Worm (Caenorhabditis elegans): ENCODE data around the gene Y17G7B.17.

The Y17G7B.17 gene

ce11 chrII:12099889-12100288, at the start of gene Y17G7B.17:
TSS of gene Y17G7B.17 (minus strand) at chrII:12099989.
- TF ChIP-seq dpl-1 (GFP tag; optimal IDR thresholded peaks at IDR 0.05) (no peak), tlp-1 (tag; optimal IDR thresholded peaks at IDR 0.05) (peak; percentile 6), unc-62 (GFP tag; optimal IDR thresholded peaks at IDR 0.05) (no peak)

- no peak for TF ChIP-seq pqm-1 (tag; optimal IDR thresholded peaks at IDR 0.05)
- TF ChIP-seq nhr-85 (tag) = no peak
- TF ChIP-seq sptf-1 (tag; optimal IDR thresholded peaks at IDR 0.05) = no peak
- no peak for TF ChIP-seq skn-1 (tag; optimal IDR thresholded peaks at IDR 0.05)
- TF ChIP-seq lin-13 (GFP tag; optimal IDR thresholded peaks at IDR 0.05) = no peak
- no peak for TF ChIP-seq swsn-7 (tag; optimal IDR thresholded peaks at IDR 0.05)
- no peak for TF ChIP-seq nhr-12 (tag; optimal IDR thresholded peaks at IDR 0.05)
- no peak for TF ChIP-seq ztf-4 (tag; optimal IDR thresholded peaks at IDR 0.05)
- TF ChIP-seq C34B4.2 (tag; optimal IDR thresholded peaks at IDR 0.05) = no peak
- TF ChIP-seq egl-13 (tag; optimal IDR thresholded peaks at IDR 0.05) = no peak
- no peak for TF ChIP-seq ceh-88 (GFP tag; IDR thresholded peaks at IDR 0.05)
These were observed 47.5 kb upstream of the Y17G7B.17 start, which contains the start of gene Y57A10A.2 for ce11 chrII:12147331-12147730. TSS of gene Y57A10A.2 (plus strand) at chrII:12147631.

ce11 chrII:12143558-12143957, 43.8 kb upstream of the Y17G7B.17 start:
- TF ChIP-seq nhr-77 (tag; optimal IDR thresholded peaks at IDR 0.05) = no peak
- TF ChIP-seq nhr-71 (tag; optimal IDR thresholded peaks at IDR 0.05) = no peak
- no peak for TF ChIP-seq ceh-88 (GFP tag; IDR thresholded peaks at IDR 0.05)
- TF ChIP-seq unc-86 (tag; optimal IDR thresholded peaks at IDR 0.05) = no peak
- TF ChIP-seq tbx-2 (tag; optimal IDR thresholded peaks at IDR 0.05) = no peak
- no peak for TF ChIP-seq ceh-63 (GFP tag; optimal IDR thresholded peaks at IDR 0.05)
- TF ChIP-seq C04F5.9 (tag; optimal IDR thresholded peaks at IDR 0.05) = no peak
- no peak for TF ChIP-seq hlh-17 (GFP tag; optimal IDR thresholded peaks at IDR 0.05; ENCODE audit: borderline replicate concordance)
- TF ChIP-seq lin-39 (tag; optimal IDR thresholded peaks at IDR 0.05) = no peak
- TF ChIP-seq dpl-1 (GFP tag; optimal IDR thresholded peaks at IDR 0.05) = no peak
- no peak for TF ChIP-seq egl-27 (tag; optimal IDR thresholded peaks at IDR 0.05)
- TF ChIP-seq xbp-1 (tag; optimal IDR thresholded peaks at IDR 0.05) = no peak
- TF ChIP-seq lin-15B (tag; optimal IDR thresholded peaks at IDR 0.05) = no peak
- no peak for TF ChIP-seq F16B12.6 (tag; optimal IDR thresholded peaks at IDR 0.05)
- TF ChIP-seq tlp-1 (tag; optimal IDR thresholded peaks at IDR 0.05) = no peak
- no peak for TF ChIP-seq nhr-47 (tag; optimal IDR thresholded peaks at IDR 0.05)
- TF ChIP-seq mab-9 (GFP tag; IDR thresholded peaks at IDR 0.05) = no peak
- no peak for TF ChIP-seq efl-1 (optimal IDR thresholded peaks at IDR 0.05)
- TF ChIP-seq efl-1 (GFP tag; optimal IDR thresholded peaks at IDR 0.05 in 1 of 2) = no peak
- TF ChIP-seq elt-3 (tag; optimal IDR thresholded peaks at IDR 0.05) = no peak

ce11 chrII:12137983-12138382, 38.2 kb upstream of the Y17G7B.17 start:
- TF ChIP-seq unc-86 (tag; optimal IDR thresholded peaks at IDR 0.05) = no peak
- no peak for TF ChIP-seq nhr-76 (tag; optimal IDR thresholded peaks at IDR 0.05)
- TF ChIP-seq nhr-47 (tag; optimal IDR thresholded peaks at IDR 0.05) = no peak
- TF ChIP-seq ceh-82 (tag; optimal IDR thresholded peaks at IDR 0.05) = no peak
- TF ChIP-seq snpc-4 (tag; optimal IDR thresholded peaks at IDR 0.05) = no peak
- TF ChIP-seq ceh-63 (GFP tag; optimal IDR thresholded peaks at IDR 0.05) = no peak
- no peak for TF ChIP-seq ceh-90 (tag; optimal IDR thresholded peaks at IDR 0.05)
- TF ChIP-seq alr-1 (tag; optimal IDR thresholded peaks at IDR 0.05; ENCODE audit: borderline replicate concordance) = no peak
- TF ChIP-seq hpl-2 (GFP tag; optimal IDR thresholded peaks at IDR 0.05) = no peak
- TF ChIP-seq vab-15 (tag; optimal IDR thresholded peaks at IDR 0.05) = no peak
- TF ChIP-seq zip-4 (GFP tag; optimal IDR thresholded peaks at IDR 0.05) = no peak

Measured in whole organism, L1 larva.